Worm (Caenorhabditis elegans) whole organism, L1 larva: ENCODE results near the gene C18E9.9.

Experiments used
- Y116A8C.19 ChIP-seq: sonication (generic microtip); optimal IDR thresholded peaks from 2 replicates; lab custom pipeline; 2016; ENCODE audit warnings: missing compliant biosample characterization, missing genetic modification characterization, borderline replicate concordance
- aha-1 ChIP-seq: fragments of 150-350 bp; optimal IDR thresholded peaks from 2 replicates; lab custom pipeline; 2014; ENCODE audit warnings: missing biosample characterization, missing genetic modification characterization
- alr-1 ChIP-seq: fragments of 200-800 bp; sonication (Bioruptor generic); optimal IDR thresholded peaks from 2 replicates; lab custom pipeline; 2018; ENCODE audit warnings: borderline replicate concordance, mild to moderate bottlenecking, missing genetic modification characterization, missing compliant biosample characterization
- blmp-1 ChIP-seq: fragments of 150-350 bp; optimal IDR thresholded peaks from 2 replicates; lab custom pipeline; 2014; ENCODE audit warnings: missing biosample characterization, missing genetic modification characterization
- ceh-63 ChIP-seq: fragments of 200-800 bp; sonication (Bioruptor generic); optimal IDR thresholded peaks from 2 replicates; lab custom pipeline; 2018; ENCODE audit warnings: mild to moderate bottlenecking, missing genetic modification characterization, missing compliant biosample characterization
- ceh-8 ChIP-seq: fragments of 200-800 bp; sonication (Bioruptor generic); optimal IDR thresholded peaks from 2 replicates; lab custom pipeline; 2018; ENCODE audit warnings: mild to moderate bottlenecking, missing genetic modification characterization, moderate library complexity, missing compliant biosample characterization
- ceh-82 ChIP-seq, 3 experiments: fragments of 150-350 bp in 1 of 3; sonication (generic microtip) in 2 of 3; optimal IDR thresholded peaks; 2 replicates each; lab custom pipeline; 2014 to 2017; ENCODE audit warnings: missing biosample characterization in 3 of 3, missing genetic modification characterization in 3 of 3
- ceh-90 ChIP-seq: sonication (generic microtip); optimal IDR thresholded peaks from 2 replicates; lab custom pipeline; 2016; ENCODE audit warnings: missing genetic modification characterization, missing compliant biosample characterization
- dpl-1 ChIP-seq, 3 experiments: fragments of 150-350 bp in 2 of 3; sonication (generic microtip) in 1 of 3; optimal IDR thresholded peaks; 2 replicates each; lab custom pipeline; 2014 to 2017; ENCODE audit warnings: missing biosample characterization in 3 of 3, missing genetic modification characterization in 3 of 3, missing genetic modification reagents in 3 of 3
- efl-1 ChIP-seq, 4 experiments: fragments of 150-350 bp; optimal IDR thresholded peaks in 3 of 4; peaks in 1 of 4; 1 replicate in 1 of 4; 2 replicates in 3 of 4; lab custom pipeline; 2014; ENCODE audit warnings: missing biosample characterization in 2 of 4, missing genetic modification characterization in 2 of 4, missing genetic modification reagents in 2 of 4
- elt-2 ChIP-seq: sonication (generic microtip); optimal IDR thresholded peaks from 2 replicates; lab custom pipeline; 2016; ENCODE audit warnings: missing genetic modification characterization, mild to moderate bottlenecking, inconsistent platforms, missing compliant biosample characterization, missing genetic modification reagents
- elt-3 ChIP-seq, 6 experiments: fragments of 150-350 bp in 1 of 6; sonication (generic microtip); optimal IDR thresholded peaks; 2 replicates each; lab custom pipeline; 2017 to 2018; ENCODE audit warnings: missing biosample characterization in 6 of 6, missing genetic modification characterization in 6 of 6, inconsistent platforms in 1 of 6
- fkh-4 ChIP-seq: sonication (generic microtip); optimal IDR thresholded peaks from 2 replicates; lab custom pipeline; 2016; ENCODE audit warnings: missing compliant biosample characterization, missing genetic modification characterization, borderline replicate concordance
- grh-1 ChIP-seq: fragments of 200-800 bp; sonication (Bioruptor generic); IDR thresholded peaks from 2 replicates; pipeline ENCODE4 v1.3.6; 2022; ENCODE audit warnings: missing genetic modification reagents, missing genetic modification characterization, missing compliant biosample characterization
- hlh-17 ChIP-seq: fragments of 200-800 bp; sonication (Bioruptor generic); optimal IDR thresholded peaks from 2 replicates; lab custom pipeline; 2018; ENCODE audit warnings: missing genetic modification characterization, mild to moderate bottlenecking, missing compliant biosample characterization, moderate library complexity, borderline replicate concordance
- irx-1 ChIP-seq: sonication (generic microtip); optimal IDR thresholded peaks from 2 replicates; lab custom pipeline; 2016; ENCODE audit warnings: missing genetic modification characterization, missing compliant biosample characterization
- lin-13 ChIP-seq: fragments of 150-350 bp; optimal IDR thresholded peaks from 2 replicates; lab custom pipeline; 2014; ENCODE audit warnings: missing biosample characterization, missing genetic modification reagents, missing genetic modification characterization
- lin-14 ChIP-seq: fragments of 200-800 bp; sonication (Bioruptor generic); optimal IDR thresholded peaks from 2 replicates; lab custom pipeline; 2018; ENCODE audit warnings: mild to moderate bottlenecking, missing genetic modification characterization, moderate library complexity, missing compliant biosample characterization
- mab-9 ChIP-seq: fragments of 200-800 bp; sonication (Bioruptor generic); IDR thresholded peaks from 2 replicates; pipeline ENCODE4 v1.3.6; 2022; ENCODE audit warnings: missing genetic modification reagents, missing genetic modification characterization, missing compliant biosample characterization
- mdl-1 ChIP-seq, 2 experiments: fragments of 150-350 bp; optimal IDR thresholded peaks; 2 replicates each; lab custom pipeline; 2014 to 2017; ENCODE audit warnings: missing biosample characterization in 2 of 2, missing genetic modification characterization in 2 of 2, inconsistent platforms in 1 of 2
- mef-2 ChIP-seq: fragments of 150-350 bp; optimal IDR thresholded peaks from 2 replicates; lab custom pipeline; 2014; ENCODE audit warnings: missing biosample characterization, missing genetic modification characterization
- mep-1 ChIP-seq: fragments of 150-350 bp; optimal IDR thresholded peaks from 2 replicates; lab custom pipeline; 2014; ENCODE audit warnings: missing biosample characterization, missing genetic modification characterization
- nhr-12 ChIP-seq: sonication (generic microtip); optimal IDR thresholded peaks from 2 replicates; lab custom pipeline; 2017; ENCODE audit warnings: missing biosample characterization, missing genetic modification characterization
- nhr-71 ChIP-seq: sonication (generic microtip); optimal IDR thresholded peaks from 2 replicates; lab custom pipeline; 2016; ENCODE audit warnings: mild to moderate bottlenecking, missing genetic modification characterization, moderate library complexity, missing compliant biosample characterization
- nhr-76 ChIP-seq: sonication (generic microtip); optimal IDR thresholded peaks from 2 replicates; lab custom pipeline; 2017; ENCODE audit warnings: missing biosample characterization, missing genetic modification characterization
- nhr-85 ChIP-seq: sonication (generic microtip); peaks from one replicate; lab custom pipeline; 2016; ENCODE audit warnings: missing genetic modification characterization, inconsistent platforms, missing compliant biosample characterization
- nhr-90 ChIP-seq: sonication (generic microtip); optimal IDR thresholded peaks from 2 replicates; lab custom pipeline; 2016; ENCODE audit warnings: mild to moderate bottlenecking, missing genetic modification characterization, missing compliant biosample characterization; ENCODE audit not compliant: poor library complexity
- pag-3 ChIP-seq: sonication (generic microtip); optimal IDR thresholded peaks from 2 replicates; lab custom pipeline; 2017; ENCODE audit warnings: missing genetic modification characterization, mild to moderate bottlenecking, missing compliant biosample characterization, antibody characterized with exemption, borderline replicate concordance; ENCODE audit not compliant: insufficient read depth
- rnt-1 ChIP-seq: sonication (generic microtip); optimal IDR thresholded peaks from 2 replicates; lab custom pipeline; 2016; ENCODE audit warnings: mild to moderate bottlenecking, missing genetic modification characterization, moderate library complexity, missing compliant biosample characterization
- skn-1 ChIP-seq: fragments of 150-350 bp; optimal IDR thresholded peaks from 2 replicates; lab custom pipeline; 2014; ENCODE audit warnings: missing biosample characterization, missing genetic modification characterization
- sox-4 ChIP-seq: sonication (generic microtip); optimal IDR thresholded peaks from 2 replicates; lab custom pipeline; 2016; ENCODE audit warnings: missing genetic modification characterization, missing compliant biosample characterization
- swsn-7 ChIP-seq: sonication (generic microtip); optimal IDR thresholded peaks from 2 replicates; lab custom pipeline; 2016; ENCODE audit warnings: missing genetic modification characterization, missing compliant biosample characterization
- tlp-1 ChIP-seq: fragments of 150-350 bp; optimal IDR thresholded peaks from 2 replicates; lab custom pipeline; 2014; ENCODE audit warnings: missing biosample characterization, missing genetic modification characterization
- unc-86 ChIP-seq: sonication (generic microtip); optimal IDR thresholded peaks from 2 replicates; lab custom pipeline; 2016; ENCODE audit warnings: missing genetic modification characterization, missing compliant biosample characterization
- vab-15 ChIP-seq: sonication (generic microtip); optimal IDR thresholded peaks from 2 replicates; lab custom pipeline; 2017; ENCODE audit warnings: missing genotype, mild to moderate bottlenecking, missing genetic modification characterization, missing compliant biosample characterization
- zag-1 ChIP-seq: fragments of 150-350 bp; optimal IDR thresholded peaks from 2 replicates; lab custom pipeline; 2014; ENCODE audit warnings: missing biosample characterization, missing genetic modification characterization
- ztf-11 ChIP-seq, 2 experiments: sonication (generic microtip); optimal IDR thresholded peaks; 2 replicates each; lab custom pipeline; 2016 to 2017; ENCODE audit warnings: missing genetic modification characterization in 2 of 2, missing biosample characterization in 1 of 2, missing compliant biosample characterization in 1 of 2
- ztf-4 ChIP-seq: fragments of 150-350 bp; optimal IDR thresholded peaks from 2 replicates; lab custom pipeline; 2014; ENCODE audit warnings: missing biosample characterization, missing genetic modification characterization

The C18E9.9 gene

DNA sequence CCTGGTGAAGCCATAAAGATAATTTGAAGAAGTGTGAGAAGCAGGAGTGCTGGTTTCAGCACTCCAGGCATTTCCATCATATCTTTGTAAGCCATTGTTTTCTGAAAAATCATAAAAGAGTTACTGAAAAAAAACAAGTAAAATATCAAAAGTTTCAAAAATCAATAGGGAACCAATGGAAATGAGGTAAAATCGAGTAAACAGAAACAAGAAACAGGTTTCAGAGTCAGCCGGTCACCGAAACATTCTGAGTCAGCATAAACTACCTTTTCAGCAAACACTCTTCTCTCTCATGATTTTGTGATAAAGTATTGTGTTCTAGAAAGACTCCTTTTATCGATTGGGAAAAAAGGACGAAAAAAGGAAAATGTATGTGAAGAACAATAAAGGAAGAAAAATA, at the start of gene C18E9.9:
Gene C18E9.9 (minus strand): TSS at position 101 of the 400 bp plus-strand sequence.
- TF ChIP-seq Y116A8C.19 (tag; lab: Kevin White, UChicago) (no peak), tlp-1 (tag; lab: Kevin White, UChicago) (no peak), unc-86 (no peak), ceh-8 (GFP tag; lab: Kevin White, UChicago) (no peak), nhr-12 (no peak), ceh-63 (GFP tag; lab: Kevin White, UChicago) (no peak), lin-13 (GFP tag; lab: Kevin White, UChicago) (no peak), mef-2 (tag; lab: Kevin White, UChicago) (no peak), elt-2 (tag; lab: Kevin White, UChicago) (no peak), alr-1 (no peak), grh-1 (GFP tag; lab: Robert Waterston, UW) (no peak), nhr-85 (tag; lab: Kevin White, UChicago) (no peak), fkh-4 (tag; lab: Kevin White, UChicago) (no peak)

DNA sequence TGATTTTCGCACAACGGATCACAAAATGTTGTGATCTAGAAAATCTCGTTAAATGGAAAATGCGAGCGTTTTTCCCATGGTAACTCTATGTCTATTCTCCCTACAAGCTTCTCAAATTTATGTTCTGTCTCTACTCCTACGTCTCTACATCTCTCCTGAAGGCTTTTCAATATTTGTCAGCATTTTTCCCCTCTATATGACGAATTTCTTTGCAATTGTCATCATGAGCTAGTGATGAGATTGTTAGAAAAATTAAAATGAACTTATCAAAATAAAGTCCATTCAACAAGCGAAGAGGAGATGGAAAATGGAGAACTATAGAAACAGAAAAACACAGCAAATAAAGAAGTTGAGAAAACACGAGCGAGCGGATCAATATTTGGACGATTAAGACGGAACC, 49.4 kb upstream of the C18E9.9 start:
- TF ChIP-seq blmp-1 (tag; lab: Kevin White, UChicago), result no peak
- TF ChIP-seq sox-4 (tag; lab: Kevin White, UChicago), result no peak
- TF ChIP-seq skn-1 (tag; lab: Kevin White, UChicago), result peak; percentile 91
- TF ChIP-seq aha-1 (tag; lab: Kevin White, UChicago), result no peak

DNA sequence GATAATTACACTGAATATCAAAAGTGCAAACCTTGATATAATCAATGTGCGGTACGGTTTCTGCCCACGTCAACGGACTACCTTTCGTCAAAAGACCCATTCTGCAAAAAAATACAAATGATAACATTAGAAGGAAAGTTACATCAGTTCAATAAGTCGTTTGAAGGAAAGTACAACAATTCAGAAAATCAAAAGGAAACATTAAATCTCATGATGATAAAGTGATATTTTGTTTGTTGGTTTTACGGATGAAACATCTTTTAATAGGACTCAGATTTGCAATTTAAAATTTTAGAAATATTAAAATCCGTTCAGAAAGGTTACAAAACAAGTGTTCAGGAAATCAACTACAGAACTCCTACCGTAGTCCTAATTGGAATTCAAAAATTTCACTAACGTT, 48.9 kb upstream of the C18E9.9 start, which contains the start of gene gcs-1:
Gene gcs-1 (minus strand): TSS at position 101 of the 400 bp plus-strand sequence.
- TF ChIP-seq rnt-1, result no peak
- TF ChIP-seq nhr-71 (tag; lab: Kevin White, UChicago), result no peak
- TF ChIP-seq ztf-11 (tag; optimal IDR thresholded peaks at IDR 0.05; lab: Kevin White, UChicago), result no peak
- TF ChIP-seq dpl-1 (GFP tag; optimal IDR thresholded peaks at IDR 0.05; lab: Kevin White, UChicago), result no peak
- no peak for TF ChIP-seq nhr-76
- TF ChIP-seq ceh-90, result no peak
- TF ChIP-seq ztf-4 (tag; lab: Kevin White, UChicago), result no peak
- no peak for TF ChIP-seq ceh-8 (GFP tag; lab: Kevin White, UChicago)
- TF ChIP-seq efl-1 (optimal IDR thresholded peaks at IDR 0.05; lab: Kevin White, UChicago), result no peak
- TF ChIP-seq efl-1 (GFP tag; optimal IDR thresholded peaks at IDR 0.05 in 1 of 2; lab: Kevin White, UChicago), result peak in 1 of 2 experiments; percentile 25
- TF ChIP-seq, all 84 proteins: peak for 1

DNA sequence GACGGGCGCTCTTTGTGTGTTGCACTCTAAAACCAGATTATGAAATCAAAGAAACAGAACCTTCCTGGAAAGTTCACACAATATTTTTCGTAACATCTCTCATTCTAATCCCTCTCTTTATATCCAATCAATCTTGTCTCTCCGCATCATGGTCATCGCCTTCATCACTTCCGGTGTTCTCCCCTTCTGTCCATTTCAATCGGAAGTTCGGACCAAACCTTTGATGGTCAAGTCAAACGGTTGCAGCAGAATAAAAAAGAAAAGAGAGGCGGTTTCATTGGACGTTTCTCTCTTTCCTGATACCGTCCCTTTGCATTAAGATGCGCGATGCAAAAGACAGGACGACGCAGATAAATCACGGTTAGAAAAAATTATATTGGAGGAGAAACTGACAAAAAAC, 43.7 kb upstream of the C18E9.9 start:
- TF ChIP-seq pag-3 (tag; lab: Kevin White, UChicago) (no peak), vab-15 (tag; lab: Kevin White, UChicago) (no peak), irx-1 (tag; lab: Kevin White, UChicago) (no peak), hlh-17 (no peak), mab-9 (GFP tag; lab: Robert Waterston, UW) (no peak), lin-14 (peak; percentile 37), nhr-85 (tag; lab: Kevin White, UChicago) (peak; percentile 52), nhr-90 (tag; lab: Kevin White, UChicago) (no peak), zag-1 (no peak), elt-3 (tag; optimal IDR thresholded peaks at IDR 0.05; lab: Kevin White, UChicago) (peak in 1 of 6 experiments; percentile 12), mdl-1 (tag; optimal IDR thresholded peaks at IDR 0.05; lab: Kevin White, UChicago) (no peak), ceh-82 (tag; optimal IDR thresholded peaks at IDR 0.05; lab: Kevin White, UChicago) (no peak), mep-1 (tag; lab: Kevin White, UChicago) (peak; percentile 2), blmp-1 (tag; lab: Kevin White, UChicago) (peak; percentile 86), ceh-63 (GFP tag; lab: Kevin White, UChicago) (no peak), nhr-71 (tag; lab: Kevin White, UChicago) (no peak), swsn-7 (tag; lab: Kevin White, UChicago) (no peak)
